Worm (Caenorhabditis elegans) whole organism, young adult: ENCODE results near the gene sgcb-1.
"Not testable (repeated sequence)": the region's sequence is repeated elsewhere in the genome, so short reads cannot be mapped to it uniquely, and the experiment has no call there.

Experiments
- B0336.3 ChIP-seq: fragments of 200-800 bp; sonication (Bioruptor generic); IDR thresholded peaks from 2 replicates; pipeline ENCODE4 v1.3.6; 2022; ENCODE audit warnings: missing genetic modification characterization, missing compliant biosample characterization
- D2030.7 ChIP-seq: fragments of 200-800 bp; sonication (Bioruptor generic); IDR thresholded peaks from 2 replicates; pipeline ENCODE4 v1.3.6; 2022; ENCODE audit warnings: missing genetic modification reagents, missing genetic modification characterization, missing compliant biosample characterization
- F22D6.2 ChIP-seq: sonication (generic microtip); optimal IDR thresholded peaks from 2 replicates; lab custom pipeline; 2016; ENCODE audit warnings: mild to moderate bottlenecking, missing genetic modification characterization, missing compliant biosample characterization
- F37B4.10 ChIP-seq: fragments of 200-800 bp; sonication (Bioruptor generic); IDR thresholded peaks from 2 replicates; pipeline ENCODE4 v1.3.6; 2022; ENCODE audit warnings: missing genetic modification characterization, missing compliant biosample characterization
- F49E8.2 ChIP-seq: sonication (generic microtip); optimal IDR thresholded peaks from 3 replicates; lab custom pipeline; 2017; ENCODE audit warnings: missing genetic modification characterization, mild to moderate bottlenecking, missing compliant biosample characterization, antibody characterized with exemption, moderate library complexity; ENCODE audit not compliant: insufficient read depth
- Y53F4B.3 ChIP-seq: fragments of 200-800 bp; sonication (Bioruptor generic); IDR thresholded peaks from 2 replicates; pipeline ENCODE4 v1.3.6; 2022; ENCODE audit warnings: missing genetic modification reagents, missing genetic modification characterization, missing compliant biosample characterization
- Y56A3A.18 ChIP-seq: fragments of 200-800 bp; sonication (Bioruptor generic); IDR thresholded peaks from 2 replicates; pipeline ENCODE4 v1.3.6; 2022; ENCODE audit warnings: missing genetic modification reagents, missing genetic modification characterization, missing compliant biosample characterization
- ama-1 ChIP-seq, 3 experiments: fragments of 150-350 bp in 1 of 3; sonication (generic microtip) in 2 of 3; optimal IDR thresholded peaks; 2 replicates each; lab custom pipeline; 2014 to 2018; ENCODE audit warnings: missing biosample characterization in 2 of 3, missing genetic modification characterization in 2 of 3, missing genetic modification reagents in 2 of 3
- attf-3 ChIP-seq: fragments of 200-800 bp; sonication (Bioruptor generic); conservative IDR thresholded peaks from 2 replicates; pipeline ENCODE4 v1.3.6; 2022; ENCODE audit warnings: missing genetic modification reagents, missing genetic modification characterization, missing compliant biosample characterization
- attf-5 ChIP-seq: fragments of 200-800 bp; sonication (Bioruptor generic); optimal IDR thresholded peaks from 2 replicates; lab custom pipeline; 2018; ENCODE audit warnings: mild to moderate bottlenecking, missing genetic modification characterization, missing compliant biosample characterization
- bed-1 ChIP-seq: fragments of 200-800 bp; sonication (Bioruptor generic); IDR thresholded peaks from 2 replicates; pipeline ENCODE4 v1.3.6; 2022; ENCODE audit warnings: missing genetic modification reagents, missing genetic modification characterization, missing compliant biosample characterization
- bed-2 ChIP-seq: fragments of 200-800 bp; sonication (Bioruptor generic); IDR thresholded peaks from 2 replicates; pipeline ENCODE4 v1.3.6; 2022; ENCODE audit warnings: missing genetic modification reagents, missing genetic modification characterization, missing compliant biosample characterization
- ceh-27 ChIP-seq: fragments of 200-800 bp; sonication (Bioruptor generic); optimal IDR thresholded peaks from 2 replicates; lab custom pipeline; 2018; ENCODE audit warnings: mild to moderate bottlenecking, missing genetic modification characterization, moderate library complexity, missing compliant biosample characterization
- ceh-91 ChIP-seq: fragments of 200-800 bp; sonication (Bioruptor generic); IDR thresholded peaks from 2 replicates; pipeline ENCODE4 v1.3.6; 2022; ENCODE audit warnings: missing genetic modification reagents, missing genetic modification characterization, missing compliant biosample characterization
- dox-1 ChIP-seq: fragments of 200-800 bp; sonication (Bioruptor generic); IDR thresholded peaks from 2 replicates; pipeline ENCODE4 v1.3.6; 2022; ENCODE audit warnings: missing genetic modification reagents, missing genetic modification characterization, missing compliant biosample characterization
- dpl-1 ChIP-seq: fragments of 150-350 bp; optimal IDR thresholded peaks from 2 replicates; lab custom pipeline; 2014; ENCODE audit warnings: missing biosample characterization, missing genetic modification reagents, missing genetic modification characterization
- egl-44 ChIP-seq: fragments of 200-800 bp; sonication (Bioruptor generic); IDR thresholded peaks from 2 replicates; pipeline ENCODE4 v1.3.6; 2022; ENCODE audit warnings: missing genetic modification reagents, missing genetic modification characterization, missing compliant biosample characterization
- egrh-3 ChIP-seq: fragments of 200-800 bp; sonication (Bioruptor generic); IDR thresholded peaks from 2 replicates; pipeline ENCODE4 v1.3.6; 2022; ENCODE audit warnings: missing genetic modification reagents, missing genetic modification characterization, missing compliant biosample characterization
- him-1 ChIP-seq: sonication (generic microtip); optimal IDR thresholded peaks from 2 replicates; lab custom pipeline; 2016; ENCODE audit warnings: missing genotype, missing genetic modification reagents, missing genetic modification characterization, missing compliant biosample characterization
- lin-26 ChIP-seq: fragments of 200-800 bp; sonication (Bioruptor generic); IDR thresholded peaks from 2 replicates; pipeline ENCODE4 v1.3.6; 2022; ENCODE audit warnings: missing genetic modification reagents, missing genetic modification characterization, missing compliant biosample characterization
- lin-40 ChIP-seq: sonication (generic microtip); optimal IDR thresholded peaks from 2 replicates; lab custom pipeline; 2016; ENCODE audit warnings: missing genetic modification characterization, mild to moderate bottlenecking, missing compliant biosample characterization, missing genotype, missing genetic modification reagents
- lir-1 ChIP-seq: fragments of 200-800 bp; sonication (Bioruptor generic); conservative IDR thresholded peaks from 2 replicates; pipeline ENCODE4 v1.3.6; 2022; ENCODE audit warnings: missing genetic modification reagents, missing genetic modification characterization, missing compliant biosample characterization
- lsl-1 ChIP-seq: fragments of 200-800 bp; sonication (Bioruptor generic); optimal IDR thresholded peaks from 2 replicates; lab custom pipeline; 2018; ENCODE audit warnings: mild to moderate bottlenecking, missing genetic modification characterization, moderate library complexity, missing compliant biosample characterization
- nhr-80 ChIP-seq: sonication (generic microtip); optimal IDR thresholded peaks from 2 replicates; lab custom pipeline; 2016; ENCODE audit warnings: missing genetic modification characterization, missing compliant biosample characterization
- nhr-90 ChIP-seq: sonication (generic microtip); optimal IDR thresholded peaks from 2 replicates; lab custom pipeline; 2016; ENCODE audit warnings: missing genotype, mild to moderate bottlenecking, missing genetic modification characterization, missing compliant biosample characterization
- rcor-1 ChIP-seq: fragments of 200-800 bp; sonication (Bioruptor generic); IDR thresholded peaks from 2 replicates; pipeline ENCODE4 v1.3.6; 2022; ENCODE audit warnings: missing genetic modification reagents, missing genetic modification characterization, missing compliant biosample characterization
- snpc-3.4 ChIP-seq: sonication (generic microtip); optimal IDR thresholded peaks from 2 replicates; lab custom pipeline; 2017; ENCODE audit warnings: missing genetic modification characterization, mild to moderate bottlenecking, missing compliant biosample characterization, antibody characterized with exemption, moderate library complexity, missing genotype, missing genetic modification reagents
- tlf-1 ChIP-seq: fragments of 200-800 bp; sonication (Bioruptor generic); optimal IDR thresholded peaks from 2 replicates; lab custom pipeline; 2018; ENCODE audit warnings: mild to moderate bottlenecking, missing genetic modification characterization, missing compliant biosample characterization
- xnd-1 ChIP-seq: sonication (generic microtip); optimal IDR thresholded peaks from 2 replicates; lab custom pipeline; 2016; ENCODE audit warnings: missing genotype, missing genetic modification reagents, missing genetic modification characterization, missing compliant biosample characterization
- zfh-2 ChIP-seq: fragments of 200-800 bp; sonication (Bioruptor generic); conservative IDR thresholded peaks from 2 replicates; pipeline ENCODE4 v1.3.6; 2022; ENCODE audit warnings: missing genetic modification reagents, missing genetic modification characterization, missing compliant biosample characterization
- ztf-6 ChIP-seq: fragments of 200-800 bp; sonication (Bioruptor generic); IDR thresholded peaks from 2 replicates; pipeline ENCODE4 v1.3.6; 2022; ENCODE audit warnings: missing genetic modification reagents, missing genetic modification characterization, missing compliant biosample characterization

sgcb-1 gene

ce11 chrII:303927-304711, 22.0 kb upstream of the sgcb-1 start:
- no peak for TF ChIP-seq D2030.7 (GFP tag; lab: Robert Waterston, UW)
- TF ChIP-seq attf-3 (GFP tag; lab: Robert Waterston, UW): no peak
- no peak for TF ChIP-seq ceh-27
- TF ChIP-seq egl-44: no peak
- no peak for TF ChIP-seq lin-40 (tag; lab: Kevin White, UChicago)
- no peak for TF ChIP-seq snpc-3.4 (tag; lab: Kevin White, UChicago)
- peak; percentile 23; the same call in 1 of the 2 replicates for TF ChIP-seq egrh-3 (GFP tag; lab: Robert Waterston, UW)
- no peak for TF ChIP-seq bed-1 (GFP tag; lab: Robert Waterston, UW)
- no peak for TF ChIP-seq rcor-1 (GFP tag; lab: Robert Waterston, UW)
- TF ChIP-seq F49E8.2 (tag; lab: Kevin White, UChicago): no peak
- TF ChIP-seq zfh-2 (GFP tag; lab: Robert Waterston, UW): peak; percentile 87
- no peak for TF ChIP-seq F37B4.10 (GFP tag; lab: Robert Waterston, UW)
- TF ChIP-seq dpl-1 (GFP tag; lab: Kevin White, UChicago): no peak
- TF ChIP-seq nhr-90: no peak
- TF ChIP-seq bed-2: no peak
- no peak for TF ChIP-seq lsl-1
- TF ChIP-seq ceh-91 (GFP tag; lab: Robert Waterston, UW): no peak

- no peak for TF ChIP-seq xnd-1 (tag; lab: Kevin White, UChicago)
- TF ChIP-seq, all 124 proteins: peak for 0
Measured at ce11 chrII:305645-306044, 20.5 kb upstream of the sgcb-1 start, which contains the start of gene col-69. col-69 (minus strand) TSS chrII:305745.

- TF ChIP-seq dox-1 (GFP tag; lab: Robert Waterston, UW) (no peak), ztf-6 (GFP tag; lab: Robert Waterston, UW) (no peak), F49E8.2 (tag; lab: Kevin White, UChicago) (no peak), egl-44 (no peak), lir-1 (no peak), F22D6.2 (tag; lab: Kevin White, UChicago) (no peak), nhr-80 (no peak), ama-1 (optimal IDR thresholded peaks at IDR 0.05; lab: Kevin White, UChicago) (no peak), ama-1 (GFP tag; optimal IDR thresholded peaks at IDR 0.05; lab: Kevin White, UChicago) (no peak), Y53F4B.3 (GFP tag; lab: Robert Waterston, UW) (no peak), tlf-1 (no peak), D2030.7 (GFP tag; lab: Robert Waterston, UW) (no peak), lin-26 (GFP tag; lab: Robert Waterston, UW) (no peak), him-1 (tag; lab: Kevin White, UChicago) (no peak), B0336.3 (GFP tag; lab: Robert Waterston, UW) (no peak)
Measured at ce11 chrII:307154-307553, 18.9 kb upstream of the sgcb-1 start, which contains the start of gene K01A2.4. K01A2.4 (plus strand) TSS chrII:307454.

ce11 chrII:312110-312509, 14.0 kb upstream of the sgcb-1 start, which contains the start of gene mps-2:
mps-2 (minus strand) TSS chrII:312210.
- not testable (repeated sequence) for TF ChIP-seq attf-5 (GFP tag; lab: Kevin White, UChicago); Y56A3A.18 (GFP tag; lab: Robert Waterston, UW); nhr-80
